Fruit fly (Drosophila melanogaster): ENCODE measurements around the gene CG31789.

Gene CG31789

dm6 chr2L:18626987-18627386, 21.3 kb downstream of the CG31789 start (continued):
- TF ChIP-seq vfl (GFP tag; optimal IDR thresholded peaks at IDR 0.05) (peak; percentile 37), BtbVII (GFP tag; optimal IDR thresholded peaks at IDR 0.05) (peak; percentile 90), unc-4 (GFP tag; IDR thresholded peaks at IDR 0.05; ENCODE audit: partially characterized antibody) (no peak), Fer3 (tag; optimal IDR thresholded peaks at IDR 0.05) (peak; percentile 80), sd (tag; optimal IDR thresholded peaks at IDR 0.05) (peak; percentile 85), CG11093 (GFP tag; IDR thresholded peaks at IDR 0.05) (peak; percentile 54; the same call in 1 of the 3 replicates), Blimp-1 (GFP tag; optimal IDR thresholded peaks at IDR 0.05) (peak; percentile 77), CG7745 (tag; optimal IDR thresholded peaks at IDR 0.05) (peak; percentile 42), CG16863 (GFP tag; optimal IDR thresholded peaks at IDR 0.05) (peak; percentile 81), Nf-YB (GFP tag; optimal IDR thresholded peaks at IDR 0.05) (peak; percentile 74), CG17186 (GFP tag; optimal IDR thresholded peaks at IDR 0.05) (peak; percentile 32), Doc2 (GFP tag; IDR thresholded peaks at IDR 0.05) (no peak), Neu2 (GFP tag; optimal IDR thresholded peaks at IDR 0.05; ENCODE audit: borderline replicate concordance) (no peak), tin (GFP tag; optimal IDR thresholded peaks at IDR 0.05) (peak; percentile 13), CG14667 (GFP tag; IDR thresholded peaks at IDR 0.05) (no peak), CG11247 (GFP tag; IDR thresholded peaks at IDR 0.05) (peak; percentile 38; the same call in 1 of the 2 replicates), HmgZ (tag; optimal IDR thresholded peaks at IDR 0.05) (peak; percentile 80), amos (GFP tag; IDR thresholded peaks at IDR 0.05; ENCODE audit: partially characterized antibody) (no peak), sna (GFP tag; IDR thresholded peaks at IDR 0.05; ENCODE audit: partially characterized antibody) (no peak), CG10267 (tag; optimal IDR thresholded peaks at IDR 0.05) (peak; percentile 28), CG5180 (GFP tag; optimal IDR thresholded peaks at IDR 0.05) (peak; percentile 61), Poxn (GFP tag; IDR thresholded peaks at IDR 0.05) (no peak), CG1602 (GFP tag; optimal IDR thresholded peaks at IDR 0.05) (peak; percentile 70), Opbp (GFP tag; IDR thresholded peaks at IDR 0.05; ENCODE audit: partially characterized antibody) (no peak), Sry-δ (GFP tag; optimal IDR thresholded peaks at IDR 0.05) (peak; percentile 45), hbn (GFP tag; IDR thresholded peaks at IDR 0.05; ENCODE audit: partially characterized antibody) (no peak), ash1 (GFP tag; optimal IDR thresholded peaks at IDR 0.05) (peak; percentile 61), CG3838 (GFP tag; optimal IDR thresholded peaks at IDR 0.05) (peak; percentile 81), trem (tag; optimal IDR thresholded peaks at IDR 0.05) (peak; percentile 15), wor (GFP tag; IDR thresholded peaks at IDR 0.05) (no peak), CG18011 (GFP tag; optimal IDR thresholded peaks at IDR 0.05) (peak; percentile 76), cwo (GFP tag; optimal IDR thresholded peaks at IDR 0.05) (peak; percentile 83), ewg (GFP tag; optimal IDR thresholded peaks at IDR 0.05) (peak; percentile 70), sima (GFP tag; optimal IDR thresholded peaks at IDR 0.05) (peak; percentile 54), usp (GFP tag; optimal IDR thresholded peaks at IDR 0.05) (no peak), Mes4 (GFP tag; optimal IDR thresholded peaks at IDR 0.05) (peak; percentile 91), CG14965 (GFP tag; optimal IDR thresholded peaks at IDR 0.05; ENCODE audit: borderline replicate concordance) (peak; percentile 80), CG2116 (GFP tag; optimal IDR thresholded peaks at IDR 0.05) (peak; percentile 67), CG4617 (GFP tag; optimal IDR thresholded peaks at IDR 0.05; ENCODE audit: borderline replicate concordance) (no peak), H15 (GFP tag; IDR thresholded peaks at IDR 0.05) (no peak), sug (tag; optimal IDR thresholded peaks at IDR 0.05) (peak; percentile 74), ap (GFP tag; IDR thresholded peaks at IDR 0.05) (peak; percentile 51; the same call in 1 of the 2 replicates), CG7786 (GFP tag; optimal IDR thresholded peaks at IDR 0.05) (peak; percentile 72), CG4404 (GFP tag; IDR thresholded peaks at IDR 0.05) (no peak), CG13287 (GFP tag; IDR thresholded peaks at IDR 0.05; ENCODE audit: partially characterized antibody) (no peak), Nf-YC (tag; optimal IDR thresholded peaks at IDR 0.05) (peak; percentile 13), nom (GFP tag; optimal IDR thresholded peaks at IDR 0.05) (no peak), CG7372 (GFP tag; IDR thresholded peaks at IDR 0.05) (no peak), CG10543 (GFP tag; optimal IDR thresholded peaks at IDR 0.05) (peak; percentile 89), CG10959 (GFP tag; IDR thresholded peaks at IDR 0.05) (0 out of 2 replicates have a peak, but pooled peaks have one; percentile 45)
